2 worm cellular contexts compared by ENCODE assay signal in genomic region chrX:3297812-3298211, ce11.
TF ChIP-seq lines count a peak whose summit lies in the region.

No protein-coding gene starts in this region.

TF ChIP-seq in whole organism, L2 larva, 48 proteins besides CTCF, POLR2A, EP300 and RAD21 (continued from another document):
- no peak for TF ChIP-seq blmp-1 (tag; optimal IDR thresholded peaks at IDR 0.05; lab: Kevin White, UChicago; ENCODE audit: insufficient read depth)
- TF ChIP-seq nhr-21 (tag; optimal IDR thresholded peaks at IDR 0.05; lab: Kevin White, UChicago), result no peak
- no peak for TF ChIP-seq sem-4 (tag; optimal IDR thresholded peaks at IDR 0.05; lab: Kevin White, UChicago)
TF ChIP-seq in whole organism, L2 larva: peak in this region for 3.

TF ChIP-seq in whole organism, L4 larva, 104 proteins besides CTCF, POLR2A, EP300 and RAD21 (continued from another document):
- peak in 1 of 2 experiments; percentile 0 for TF ChIP-seq mdl-1 (tag; optimal IDR thresholded peaks at IDR 0.05; lab: Kevin White, UChicago)
- no peak for TF ChIP-seq duxl-1 (tag; optimal IDR thresholded peaks at IDR 0.05; lab: Kevin White, UChicago; ENCODE audit: poor library complexity)
